Fruit fly (Drosophila melanogaster) ovary, adult (tissue): ENCODE data around the gene CG32147.

Source experiments
- CG17801 ChIP-seq: fragments of 200-800 bp; optimal IDR thresholded peaks from 2 replicates; lab custom pipeline; 2019; ENCODE audit warnings: missing biosample characterization, mild to moderate bottlenecking, missing genetic modification characterization, moderate library complexity; ENCODE audit not compliant: partially characterized antibody

The CG32147 gene

dm6 chr3L:15162988-15163387, 19.1 kb upstream of the CG32147 start:
- TF ChIP-seq CG17801 (GFP tag; lab: Kevin White, UChicago) = no peak

DNA sequence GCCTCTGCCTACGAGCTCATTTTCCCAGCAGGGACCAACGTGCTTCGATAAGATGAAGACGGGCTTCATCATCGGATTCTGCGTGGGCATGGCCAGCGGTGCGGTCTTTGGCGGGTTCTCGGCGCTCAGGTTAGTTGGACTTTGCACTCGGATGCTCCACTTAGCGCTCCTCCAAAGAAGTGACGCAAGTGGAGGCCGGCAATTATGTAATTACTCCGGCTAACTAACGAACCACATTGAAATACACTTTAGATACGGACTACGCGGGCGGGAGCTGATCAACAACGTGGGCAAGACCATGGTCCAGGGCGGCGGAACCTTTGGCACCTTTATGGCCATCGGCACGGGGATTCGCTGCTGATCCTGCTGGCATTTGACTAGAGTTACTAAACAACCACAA, 18.1 kb upstream of the CG32147 start:
- TF ChIP-seq CG17801 (GFP tag; lab: Kevin White, UChicago) = no peak

DNA sequence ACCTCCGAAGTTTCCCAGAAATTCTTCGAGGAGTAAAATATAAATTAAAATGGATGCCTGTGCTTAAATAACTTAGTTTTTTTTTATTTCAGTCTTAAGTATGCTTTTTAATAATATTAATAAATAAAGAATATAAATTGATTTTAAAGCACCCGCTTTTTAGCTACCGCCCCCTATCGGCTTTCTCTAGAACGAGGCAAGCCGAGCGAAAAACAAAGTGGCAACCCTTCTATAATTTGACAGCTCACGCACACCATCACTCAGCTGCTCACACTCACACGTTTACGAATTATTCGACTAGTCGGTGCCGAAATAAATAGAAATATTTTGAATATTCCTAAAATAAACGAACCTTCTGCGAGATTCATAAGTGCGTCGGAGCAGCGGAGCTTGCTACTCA, 17.7 kb upstream of the CG32147 start, which contains the start of gene CG6878:
CG6878 (plus strand) TSS at position 269 of the 400 bp plus-strand sequence.
- TF ChIP-seq CG17801 (GFP tag; lab: Kevin White, UChicago) = peak; percentile 19

- TF ChIP-seq CG17801 (GFP tag; lab: Kevin White, UChicago) = peak; percentile 32
Observed at dm6 chr3L:15158330-15159114, 14.7 kb upstream of the CG32147 start, which contains the start of the genes Msh6 and Prp31. Gene Msh6, minus strand, starts transcription at chr3L:15158562. Gene Prp31, plus strand, starts transcription at chr3L:15159100.

- no peak for TF ChIP-seq CG17801 (GFP tag; lab: Kevin White, UChicago)
Observed at dm6 chr3L:15150028-15150427, 6.2 kb upstream of the CG32147 start.

dm6 chr3L:15146643-15147187, 2.9 kb upstream of the CG32147 start, which contains the start of gene FucTA:
Gene FucTA, plus strand, starts transcription at chr3L:15147137.
- no peak for TF ChIP-seq CG17801 (GFP tag; lab: Kevin White, UChicago)

DNA sequence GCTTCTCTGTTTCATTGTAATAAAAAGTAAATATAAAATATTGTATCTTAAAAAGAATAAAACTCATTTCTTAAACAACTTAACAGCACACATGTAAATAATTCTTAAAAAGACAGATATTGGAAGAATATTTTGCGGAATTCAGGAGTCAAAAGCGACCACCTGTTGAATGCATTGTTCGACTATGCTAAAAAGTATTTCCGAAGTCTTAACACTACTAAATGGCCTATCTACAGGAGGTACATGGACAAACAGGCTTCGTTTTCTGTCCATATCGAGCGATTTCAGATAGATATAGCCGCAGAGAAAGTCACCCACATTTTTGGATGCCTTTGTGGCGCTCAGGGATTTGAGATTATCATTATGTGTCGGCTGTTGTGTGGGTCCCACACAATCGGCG, 751 bp downstream of the CG32147 start:
- no peak for TF ChIP-seq CG17801 (GFP tag; lab: Kevin White, UChicago)

- no peak for TF ChIP-seq CG17801 (GFP tag; lab: Kevin White, UChicago)
Observed at dm6 chr3L:15142004-15142890, 1.6 kb downstream of the CG32147 start, which contains the start of gene Pdi. Gene Pdi, minus strand, starts transcription at chr3L:15142840.

- TF ChIP-seq CG17801 (GFP tag; lab: Kevin White, UChicago) = no peak
Observed at dm6 chr3L:15141118-15142003, 2.5 kb downstream of the CG32147 start.

- no peak for TF ChIP-seq CG17801 (GFP tag; lab: Kevin White, UChicago)
Observed at dm6 chr3L:15140268-15140957, 3.4 kb downstream of the CG32147 start.

dm6 chr3L:15137790-15138189, 6.1 kb downstream of the CG32147 start:
- no peak for TF ChIP-seq CG17801 (GFP tag; lab: Kevin White, UChicago)

DNA sequence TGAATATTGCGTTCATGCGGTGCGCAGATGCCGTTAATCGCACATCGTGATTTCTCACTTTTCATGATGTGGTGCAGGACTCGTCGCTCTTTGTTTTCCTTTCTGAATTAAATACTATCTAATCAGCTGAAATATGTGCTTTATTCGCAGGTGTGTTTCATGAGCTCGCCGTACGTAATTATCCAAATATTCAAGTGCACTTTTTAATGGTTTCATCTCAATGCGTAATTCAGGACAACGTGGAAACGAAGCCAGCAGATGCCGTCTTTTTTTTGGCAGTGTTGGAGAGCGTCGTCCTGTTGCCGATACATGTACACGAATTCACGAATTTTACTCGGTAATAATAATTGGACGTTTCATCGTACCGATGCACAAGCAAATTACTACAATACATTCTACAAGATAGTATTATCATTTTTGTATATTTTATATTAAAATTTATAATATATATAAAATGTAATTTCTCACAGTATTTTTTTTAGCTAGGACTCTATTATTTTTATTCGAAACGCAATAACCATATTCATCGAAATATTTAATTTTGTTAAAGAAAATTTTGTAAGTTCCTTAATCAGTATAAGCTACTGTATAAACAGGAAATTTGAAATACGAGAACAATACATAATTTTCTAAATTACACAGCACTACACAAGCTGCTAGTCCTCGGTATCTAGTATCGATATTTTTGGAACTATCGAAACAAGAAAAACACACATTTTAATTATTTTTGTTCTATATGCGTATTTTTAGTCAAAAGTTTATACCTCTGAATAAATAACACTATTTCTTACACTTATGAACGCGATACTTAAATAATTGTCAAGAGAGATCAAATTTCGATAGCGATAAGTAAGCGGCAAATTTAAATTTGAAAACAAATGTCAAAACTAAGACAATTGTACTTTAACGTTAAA, 6.9 kb downstream of the CG32147 start, which contains the start of gene CG12316:
CG12316 (minus strand) TSS at position 276 of the 914 bp plus-strand sequence.
- TF ChIP-seq CG17801 (GFP tag; lab: Kevin White, UChicago) = peak; percentile 68
